Fruit fly (Drosophila melanogaster) whole organism, embryonic: Measurements from ENCODE around the gene IntS9.
A peak's percentile ranks its signal among the peaks of the same experiment; 100 is the strongest.

Source experiments
- Atf-2 ChIP-seq: fragments of 200-800 bp; sonication (Bioruptor generic); optimal IDR thresholded peaks from 2 replicates; lab custom pipeline; 2016; ENCODE audit warnings: missing biosample characterization, missing genetic modification characterization
- Bteb2 ChIP-seq: fragments of 200-800 bp; sonication (Bioruptor generic); optimal IDR thresholded peaks from 2 replicates; lab custom pipeline; 2016; ENCODE audit warnings: missing biosample characterization, missing genetic modification characterization
- CG10267 ChIP-seq: fragments of 200-800 bp; sonication (Bioruptor generic); optimal IDR thresholded peaks from 2 replicates; lab custom pipeline; 2018; ENCODE audit warnings: missing biosample characterization, mild to moderate bottlenecking, missing genetic modification characterization, moderate library complexity
- CG11504 ChIP-seq: fragments of 200-800 bp; sonication (Bioruptor generic); optimal IDR thresholded peaks from 3 replicates; lab custom pipeline; 2019; ENCODE audit warnings: missing biosample characterization, mild to moderate bottlenecking, missing genetic modification characterization, moderate library complexity
- CG12299 ChIP-seq: fragments of 200-800 bp; sonication (Bioruptor generic); optimal IDR thresholded peaks from 2 replicates; lab custom pipeline; 2018; ENCODE audit warnings: missing biosample characterization, mild to moderate bottlenecking, missing genetic modification characterization
- CG12744 ChIP-seq: fragments of 200-800 bp; sonication (Bioruptor generic); optimal IDR thresholded peaks from 2 replicates; lab custom pipeline; 2016; ENCODE audit warnings: missing biosample characterization, missing genetic modification characterization
- CG13624 ChIP-seq: fragments of 200-800 bp; sonication (Bioruptor generic); optimal IDR thresholded peaks from 2 replicates; lab custom pipeline; 2016; ENCODE audit warnings: missing biosample characterization, missing genetic modification characterization
- CG15011 ChIP-seq: fragments of 200-800 bp; sonication (Bioruptor generic); optimal IDR thresholded peaks from 3 replicates; lab custom pipeline; 2018; ENCODE audit warnings: missing biosample characterization, mild to moderate bottlenecking, missing genetic modification characterization
- CG15269 ChIP-seq: fragments of 200-800 bp; sonication (Bioruptor generic); optimal IDR thresholded peaks from 2 replicates; lab custom pipeline; 2018; ENCODE audit warnings: missing biosample characterization, mild to moderate bottlenecking, missing genetic modification characterization, moderate library complexity
- CG16815 ChIP-seq: fragments of 200-800 bp; sonication (Bioruptor generic); optimal IDR thresholded peaks from 3 replicates; lab custom pipeline; 2017; ENCODE audit warnings: missing biosample characterization, mild to moderate bottlenecking, missing genetic modification characterization
- CG17361 ChIP-seq: fragments of 200-800 bp; sonication (Bioruptor generic); IDR thresholded peaks from 3 replicates; pipeline ENCODE4 v1.3.6; 2022; ENCODE audit warnings: missing biosample characterization, missing genetic modification characterization
- CG18599 ChIP-seq: fragments of 200-800 bp; sonication (Bioruptor generic); optimal IDR thresholded peaks from 3 replicates; lab custom pipeline; 2017; ENCODE audit warnings: missing biosample characterization, missing genetic modification characterization, mild to moderate bottlenecking, moderate library complexity, missing genetic modification reagents
- CG2678 ChIP-seq: fragments of 200-800 bp; sonication (Bioruptor generic); optimal IDR thresholded peaks from 3 replicates; lab custom pipeline; 2019; ENCODE audit warnings: missing biosample characterization, mild to moderate bottlenecking, missing genetic modification characterization, moderate library complexity
- CG2889 ChIP-seq: fragments of 200-800 bp; sonication (Bioruptor generic); IDR thresholded peaks from 3 replicates; pipeline ENCODE4 v1.3.6; 2022; ENCODE audit warnings: missing biosample characterization, missing genetic modification characterization
- CG34224 ChIP-seq: fragments of 200-800 bp; sonication (Bioruptor generic); IDR thresholded peaks from 3 replicates; pipeline ENCODE4 v1.3.6; 2022; ENCODE audit warnings: missing biosample characterization, missing genetic modification characterization; ENCODE audit not compliant: partially characterized antibody
- CG3995 ChIP-seq: fragments of 200-800 bp; sonication (Bioruptor generic); optimal IDR thresholded peaks from 3 replicates; lab custom pipeline; 2016; ENCODE audit warnings: missing biosample characterization, missing genetic modification characterization
- CG4617 ChIP-seq: fragments of 200-800 bp; sonication (Bioruptor generic); optimal IDR thresholded peaks from 3 replicates; lab custom pipeline; 2016; ENCODE audit warnings: missing biosample characterization, missing genetic modification characterization, borderline replicate concordance
- CG5180 ChIP-seq: fragments of 200-800 bp; sonication (Bioruptor generic); optimal IDR thresholded peaks from 3 replicates; lab custom pipeline; 2017; ENCODE audit warnings: missing biosample characterization, missing genetic modification characterization, mild to moderate bottlenecking, moderate library complexity, missing genetic modification reagents
- CG7786 ChIP-seq: fragments of 200-800 bp; sonication (Bioruptor generic); optimal IDR thresholded peaks from 2 replicates; lab custom pipeline; 2016; ENCODE audit warnings: missing biosample characterization, missing genetic modification characterization
- CG8765 ChIP-seq: fragments of 200-800 bp; sonication (Bioruptor generic); IDR thresholded peaks from 2 replicates; pipeline ENCODE4 v1.3.6; 2022; ENCODE audit warnings: missing biosample characterization, missing genetic modification characterization
- CG8924 ChIP-seq: fragments of 200-800 bp; optimal IDR thresholded peaks from 3 replicates; lab custom pipeline; 2019; ENCODE audit warnings: missing biosample characterization, mild to moderate bottlenecking, missing genetic modification characterization, moderate library complexity
- CG9727 ChIP-seq: fragments of 200-800 bp; sonication (Bioruptor generic); optimal IDR thresholded peaks from 3 replicates; lab custom pipeline; 2017; ENCODE audit warnings: missing biosample characterization, mild to moderate bottlenecking, missing genetic modification characterization
- CkIIα-i1 ChIP-seq: fragments of 200-800 bp; sonication (Bioruptor generic); IDR thresholded peaks from 2 replicates; pipeline ENCODE4 v1.3.6; 2022; ENCODE audit warnings: missing biosample characterization, missing genetic modification characterization
- Deaf1 ChIP-seq: fragments of 200-800 bp; optimal IDR thresholded peaks from 3 replicates; lab custom pipeline; 2019; ENCODE audit warnings: missing biosample characterization, mild to moderate bottlenecking, missing genetic modification characterization, moderate library complexity
- Dek ChIP-seq: fragments of 200-800 bp; sonication (Bioruptor generic); optimal IDR thresholded peaks from 3 replicates; lab custom pipeline; 2019; ENCODE audit warnings: missing biosample characterization, mild to moderate bottlenecking, missing genetic modification characterization, moderate library complexity
- Ets97D ChIP-seq: fragments of 200-800 bp; sonication (Bioruptor generic); optimal IDR thresholded peaks from 3 replicates; lab custom pipeline; 2016; ENCODE audit warnings: missing biosample characterization, missing genetic modification characterization
- Gug ChIP-seq: fragments of 200-800 bp; sonication (Bioruptor generic); IDR thresholded peaks from 4 replicates; pipeline ENCODE4 v1.3.6; 2022; ENCODE audit warnings: missing biosample characterization, missing genetic modification characterization
- HLH3B ChIP-seq: fragments of 200-800 bp; sonication (Bioruptor generic); IDR thresholded peaks from 2 replicates; pipeline ENCODE4 v1.3.6; 2022; ENCODE audit warnings: missing biosample characterization, missing genetic modification characterization
- Med ChIP-seq: fragments of 200-800 bp; sonication (Bioruptor generic); peaks from one replicate; lab custom pipeline; 2016; ENCODE audit warnings: missing biosample characterization, missing genetic modification characterization, mild to moderate bottlenecking, inconsistent platforms, moderate library complexity
- Pdp1 ChIP-seq, 2 experiments: fragments of 200-800 bp; sonication (Bioruptor generic); optimal IDR thresholded peaks; 3 replicates each; lab custom pipeline; 2016; ENCODE audit warnings: missing biosample characterization in 2 of 2, missing genetic modification characterization in 2 of 2, mild to moderate bottlenecking in 1 of 2, moderate library complexity in 1 of 2
- Sox100B ChIP-seq: fragments of 200-800 bp; sonication (Bioruptor generic); optimal IDR thresholded peaks from 3 replicates; lab custom pipeline; 2018; ENCODE audit warnings: missing biosample characterization, mild to moderate bottlenecking, missing genetic modification characterization
- YL-1 ChIP-seq: fragments of 200-800 bp; sonication (Bioruptor generic); optimal IDR thresholded peaks from 3 replicates; lab custom pipeline; 2017; ENCODE audit warnings: missing biosample characterization, mild to moderate bottlenecking, missing genetic modification characterization
- br ChIP-seq: fragments of >200 bp; optimal IDR thresholded peaks from 2 replicates; lab custom pipeline; 2017
- cad ChIP-seq: fragments of >200 bp; optimal IDR thresholded peaks from 2 replicates; lab custom pipeline; 2017; ENCODE audit warnings: missing biosample characterization, missing genetic modification characterization
- croc ChIP-seq: fragments of 200-800 bp; sonication (Bioruptor generic); conservative IDR thresholded peaks from 3 replicates; pipeline ENCODE4 v1.3.6; 2022; ENCODE audit warnings: missing biosample characterization, missing genetic modification characterization
- cwo ChIP-seq: fragments of 200-800 bp; sonication (Bioruptor generic); optimal IDR thresholded peaks from 3 replicates; lab custom pipeline; 2017; ENCODE audit warnings: missing biosample characterization, missing genetic modification characterization, mild to moderate bottlenecking, moderate library complexity, missing genetic modification reagents
- disco-r ChIP-seq: fragments of 200-800 bp; sonication (Bioruptor generic); optimal IDR thresholded peaks from 2 replicates; lab custom pipeline; 2016; ENCODE audit warnings: missing biosample characterization, missing genetic modification characterization
- eve ChIP-seq, 2 experiments: fragments of >200 bp; optimal IDR thresholded peaks; 2 replicates each; lab custom pipeline; 2017; ENCODE audit warnings: missing biosample characterization in 2 of 2, missing genetic modification characterization in 2 of 2
- fd102C ChIP-seq: fragments of 200-800 bp; sonication (Bioruptor generic); optimal IDR thresholded peaks from 2 replicates; lab custom pipeline; 2018; ENCODE audit warnings: missing biosample characterization, mild to moderate bottlenecking, missing genetic modification characterization, moderate library complexity
- grau ChIP-seq: fragments of 200-800 bp; optimal IDR thresholded peaks from 3 replicates; lab custom pipeline; 2019; ENCODE audit warnings: missing biosample characterization, mild to moderate bottlenecking, missing genetic modification characterization, moderate library complexity
- gt ChIP-seq: fragments of 200-800 bp; sonication (Bioruptor generic); IDR thresholded peaks from 2 replicates; pipeline ENCODE4 v1.3.6; 2022; ENCODE audit warnings: missing biosample characterization, missing genetic modification characterization
- ind ChIP-seq: fragments of 200-800 bp; sonication (Bioruptor generic); optimal IDR thresholded peaks from 3 replicates; lab custom pipeline; 2016; ENCODE audit warnings: missing biosample characterization, missing genetic modification characterization
- jumu ChIP-seq: fragments of 200-800 bp; sonication (Bioruptor generic); optimal IDR thresholded peaks from 3 replicates; lab custom pipeline; 2016; ENCODE audit warnings: missing biosample characterization, missing genetic modification characterization
- ken ChIP-seq: fragments of 200-800 bp; sonication (Bioruptor generic); IDR thresholded peaks from 3 replicates; pipeline ENCODE4 v1.3.6; 2022; ENCODE audit warnings: missing biosample characterization, missing genetic modification characterization
- lmd ChIP-seq: fragments of 200-800 bp; sonication (Bioruptor generic); IDR thresholded peaks from 2 replicates; pipeline ENCODE4 v1.3.6; 2022; ENCODE audit warnings: missing biosample characterization, missing genetic modification characterization
- maf-S ChIP-seq: fragments of 200-800 bp; sonication (Bioruptor generic); optimal IDR thresholded peaks from 2 replicates; lab custom pipeline; 2016; ENCODE audit warnings: missing biosample characterization, missing genetic modification characterization
- nerfin-1 ChIP-seq: fragments of 200-800 bp; sonication (Bioruptor generic); optimal IDR thresholded peaks from 3 replicates; lab custom pipeline; 2019; ENCODE audit warnings: missing biosample characterization, mild to moderate bottlenecking, missing genetic modification characterization, moderate library complexity
- pho ChIP-seq: fragments of 200-800 bp; sonication (Bioruptor generic); optimal IDR thresholded peaks from 2 replicates; lab custom pipeline; 2016; ENCODE audit warnings: missing biosample characterization, missing genetic modification characterization
- pzg ChIP-seq: fragments of 200-800 bp; sonication (Bioruptor generic); optimal IDR thresholded peaks from 3 replicates; lab custom pipeline; 2018; ENCODE audit warnings: missing biosample characterization, mild to moderate bottlenecking, missing genetic modification characterization, moderate library complexity
- slbo ChIP-seq: fragments of 200-800 bp; sonication (Bioruptor generic); IDR thresholded peaks from 2 replicates; pipeline ENCODE4 v1.3.6; 2022; ENCODE audit warnings: missing biosample characterization, missing genetic modification characterization
- sr ChIP-seq: fragments of 200-800 bp; sonication (Bioruptor generic); IDR thresholded peaks from 3 replicates; pipeline ENCODE4 v1.3.6; 2022; ENCODE audit warnings: missing biosample characterization, missing genetic modification characterization

IntS9 gene

dm6 chr3L:16128481-16128972, 23.1 kb upstream of the IntS9 start, which contains the start of gene Pgm1 (continued):
- TF ChIP-seq jumu (GFP tag; lab: Kevin White, UChicago) (peak; percentile 89), CG2678 (tag; lab: Kevin White, UChicago) (peak; percentile 88), CG4617 (GFP tag; lab: Kevin White, UChicago) (peak; percentile 84), CG8765 (GFP tag; lab: Robert Waterston, UW) (peak; percentile 65), lmd (GFP tag; lab: Robert Waterston, UW) (peak; percentile 85; the same call in 1 of the 2 replicates), Med (GFP tag; lab: Kevin White, UChicago) (peak; percentile 98), CG2889 (GFP tag; lab: Robert Waterston, UW) (peak; percentile 69; the same call in 2 of the 3 replicates), pzg (peak; percentile 31), CG17361 (peak; percentile 71), cad (GFP tag; lab: Kevin White, UChicago) (no peak), CG15269 (tag; lab: Kevin White, UChicago) (no peak), CkIIα-i1 (GFP tag; lab: Robert Waterston, UW) (no peak), Gug (GFP tag; lab: Robert Waterston, UW) (peak; percentile 71), HLH3B (GFP tag; lab: Robert Waterston, UW) (peak; percentile 60), CG18599 (GFP tag; lab: Kevin White, UChicago) (peak; percentile 90), gt (no peak), Atf-2 (GFP tag; lab: Kevin White, UChicago) (peak; percentile 89), grau (tag; lab: Kevin White, UChicago) (peak; percentile 80), CG15011 (no peak), CG9727 (GFP tag; lab: Kevin White, UChicago) (peak; percentile 76), cwo (GFP tag; lab: Kevin White, UChicago) (peak; percentile 82), CG10267 (tag; lab: Kevin White, UChicago) (peak; percentile 70), br (lab: Kevin White, UChicago) (no peak), disco-r (peak; percentile 90), CG11504 (tag; lab: Kevin White, UChicago) (peak; percentile 76), maf-S (peak; percentile 88), Dek (peak; percentile 68), YL-1 (GFP tag; lab: Kevin White, UChicago) (peak; percentile 61), Pdp1 (GFP tag; optimal IDR thresholded peaks at IDR 0.05; lab: Kevin White, UChicago) (peak; percentile 85 to 87), CG7786 (peak; percentile 92), nerfin-1 (tag; lab: Kevin White, UChicago) (peak; percentile 76), CG34224 (GFP tag; lab: Robert Waterston, UW) (0 out of 3 replicates have a peak, but pooled peaks have one; percentile 31), ind (GFP tag; lab: Kevin White, UChicago) (peak; percentile 90), Deaf1 (tag; lab: Kevin White, UChicago) (no peak), Sox100B (GFP tag; lab: Kevin White, UChicago) (peak; percentile 51), pho (GFP tag; lab: Kevin White, UChicago) (peak; percentile 86), CG8924 (peak; percentile 79), CG5180 (GFP tag; lab: Kevin White, UChicago) (peak; percentile 50), ken (GFP tag; lab: Robert Waterston, UW) (peak; percentile 73; the same call in 2 of the 3 replicates), Ets97D (peak; percentile 58), Bteb2 (GFP tag; lab: Kevin White, UChicago) (peak; percentile 90), sr (GFP tag; lab: Robert Waterston, UW) (peak; percentile 74; the same call in 2 of the 3 replicates), croc (GFP tag; lab: Robert Waterston, UW) (peak; percentile 44), fd102C (GFP tag; lab: Kevin White, UChicago) (peak; percentile 38), CG12744 (GFP tag; lab: Kevin White, UChicago) (peak; percentile 82), CG13624 (peak; percentile 92), eve (GFP tag; optimal IDR thresholded peaks at IDR 0.05; lab: Kevin White, UChicago) (no peak), CG3995 (peak; percentile 49), CG16815 (peak; percentile 70), CG12299 (tag; lab: Kevin White, UChicago) (peak; percentile 69), slbo (GFP tag; lab: Robert Waterston, UW) (peak; percentile 82)
